Fruit fly (Drosophila melanogaster): ENCODE measurements around the gene CG11674.

DNA sequence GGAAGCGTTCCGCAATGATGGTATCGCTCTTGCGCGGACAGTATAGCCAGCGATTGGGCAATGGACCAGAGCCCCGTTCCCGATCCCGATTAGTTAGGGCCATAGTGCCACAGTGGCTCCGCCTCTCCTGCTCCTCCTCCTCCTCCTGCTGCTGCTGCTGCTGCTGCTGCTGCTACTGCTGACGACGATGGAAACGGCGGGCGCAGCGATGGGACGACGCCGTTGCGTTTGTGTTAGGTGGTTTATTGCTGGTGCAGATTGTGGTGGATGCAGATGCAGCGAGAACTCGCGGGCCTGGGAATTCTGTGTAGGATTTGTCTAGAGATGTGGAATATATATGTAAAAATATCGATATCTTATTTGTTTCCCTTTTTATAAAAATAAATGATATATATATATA lies 16.8 kb upstream of the CG11674 start, which contains the start of gene mRNA-cap:
- no peak for TF ChIP-seq CG8478 (optimal IDR thresholded peaks at IDR 0.05)
- no peak for TF ChIP-seq psq (optimal IDR thresholded peaks at IDR 0.05)
- no peak for TF ChIP-seq usp (GFP tag; optimal IDR thresholded peaks at IDR 0.05)

Measured in whole organism.